Fruit fly (Drosophila melanogaster): Measurements from ENCODE around the gene Usp1.
A peak's percentile ranks its signal among the peaks of the same experiment; 100 is the strongest.

Usp1 gene

dm6 chr3R:29229958-29230357 lies 997 bp downstream of the Usp1 start:
- TF ChIP-seq noc (tag; optimal IDR thresholded peaks at IDR 0.05) = no peak

- peak; percentile 18 for TF ChIP-seq noc (tag; optimal IDR thresholded peaks at IDR 0.05)
Observed at dm6 chr3R:29230552-29231102, 1.7 kb downstream of the Usp1 start.

- no peak for TF ChIP-seq noc (tag; optimal IDR thresholded peaks at IDR 0.05)
Observed at dm6 chr3R:29238623-29239022, 9.7 kb downstream of the Usp1 start, which contains the start of gene CG11951. CG11951 (minus strand) TSS chr3R:29238723.

- no peak for TF ChIP-seq noc (tag; optimal IDR thresholded peaks at IDR 0.05)
Observed at dm6 chr3R:29244727-29245126, 15.8 kb downstream of the Usp1 start, which contains the start of gene CG31445. CG31445 (minus strand) TSS chr3R:29244827.

DNA sequence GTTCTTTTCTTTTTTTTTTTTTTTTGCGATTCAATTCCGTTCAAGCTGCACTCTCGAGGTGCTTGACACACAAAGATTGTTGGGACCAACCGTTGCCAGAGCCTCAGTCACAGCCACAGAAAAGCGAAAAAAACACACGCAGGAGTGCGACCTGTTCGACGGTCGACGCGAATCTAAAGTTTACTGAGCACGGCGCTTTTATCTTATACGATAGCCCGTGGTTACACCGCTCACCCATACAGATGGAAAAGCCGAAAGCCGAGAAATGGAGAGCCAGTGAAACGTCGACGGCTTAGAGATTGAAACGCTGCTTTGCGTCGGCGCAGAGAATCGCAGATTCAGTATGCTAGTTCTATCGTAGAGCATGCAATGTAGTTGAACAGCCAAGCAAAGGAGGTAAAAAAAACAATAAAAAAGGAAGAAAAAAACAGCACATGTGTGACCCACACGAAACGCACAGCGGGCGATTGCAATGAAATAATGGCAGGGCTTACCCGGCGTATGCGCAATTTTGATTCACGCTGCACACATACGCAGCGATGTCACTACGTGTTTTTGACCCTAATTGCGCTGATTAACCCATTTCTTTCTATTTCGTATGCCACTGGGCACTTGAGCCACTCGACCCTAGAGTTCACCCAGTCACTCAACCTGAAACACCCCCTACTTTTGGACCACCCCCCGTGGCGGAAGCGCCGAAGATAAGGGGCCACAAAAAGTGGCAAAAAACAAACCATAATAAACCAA lies 21.5 kb downstream of the Usp1 start, which contains the start of gene SP1029:
Gene SP1029, minus strand, starts transcription at position 180 of the 747 bp plus-strand sequence.
- TF ChIP-seq noc (tag; optimal IDR thresholded peaks at IDR 0.05) = no peak

- no peak for TF ChIP-seq noc (tag; optimal IDR thresholded peaks at IDR 0.05)
Observed at dm6 chr3R:29251418-29251817, 22.5 kb downstream of the Usp1 start.

dm6 chr3R:29253874-29254273 lies 24.9 kb downstream of the Usp1 start:
- no peak for TF ChIP-seq noc (tag; optimal IDR thresholded peaks at IDR 0.05)

dm6 chr3R:29254383-29254782 lies 25.4 kb downstream of the Usp1 start:
- no peak for TF ChIP-seq noc (tag; optimal IDR thresholded peaks at IDR 0.05)

DNA sequence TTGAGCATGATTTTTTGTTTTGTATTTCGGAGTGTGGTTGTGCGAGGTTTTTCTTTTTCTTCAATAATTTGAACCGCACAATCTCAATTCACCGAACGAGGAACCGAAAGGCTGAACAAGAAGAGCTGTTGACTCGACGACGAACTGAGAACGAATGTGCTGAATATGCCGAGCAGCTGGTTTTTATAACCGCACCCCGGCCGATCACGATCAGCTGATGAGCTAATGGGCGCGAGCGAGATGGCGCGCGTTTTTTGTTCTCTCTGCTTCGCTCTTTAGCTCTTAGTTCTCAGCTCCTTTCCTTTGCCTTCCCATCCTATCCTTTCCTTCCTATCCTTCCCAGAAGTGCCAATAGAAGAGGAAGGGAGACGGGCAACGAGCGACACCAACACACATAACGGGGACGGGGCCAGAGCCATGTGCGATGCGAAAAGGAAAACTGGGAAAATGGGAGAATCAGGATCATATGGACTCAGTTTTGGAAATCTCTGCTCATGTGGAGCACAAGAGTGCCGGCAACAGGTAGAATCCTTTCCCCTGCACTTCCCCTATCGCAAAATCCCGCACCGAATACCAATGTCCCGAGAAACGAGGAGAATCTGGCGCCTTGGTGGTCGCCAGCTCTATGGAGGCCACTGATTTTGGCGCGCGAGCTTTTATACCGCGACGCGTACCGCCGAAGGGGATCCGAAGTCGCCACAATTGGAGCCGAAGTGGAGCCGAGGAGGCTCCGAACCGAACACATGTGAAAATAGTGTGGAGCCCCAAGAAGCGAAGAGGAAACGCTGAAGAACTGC lies 26.4 kb downstream of the Usp1 start, which contains the start of gene stg:
Gene stg, minus strand, starts transcription at position 635 of the 797 bp plus-strand sequence.
- no peak for TF ChIP-seq noc (tag; optimal IDR thresholded peaks at IDR 0.05)

DNA sequence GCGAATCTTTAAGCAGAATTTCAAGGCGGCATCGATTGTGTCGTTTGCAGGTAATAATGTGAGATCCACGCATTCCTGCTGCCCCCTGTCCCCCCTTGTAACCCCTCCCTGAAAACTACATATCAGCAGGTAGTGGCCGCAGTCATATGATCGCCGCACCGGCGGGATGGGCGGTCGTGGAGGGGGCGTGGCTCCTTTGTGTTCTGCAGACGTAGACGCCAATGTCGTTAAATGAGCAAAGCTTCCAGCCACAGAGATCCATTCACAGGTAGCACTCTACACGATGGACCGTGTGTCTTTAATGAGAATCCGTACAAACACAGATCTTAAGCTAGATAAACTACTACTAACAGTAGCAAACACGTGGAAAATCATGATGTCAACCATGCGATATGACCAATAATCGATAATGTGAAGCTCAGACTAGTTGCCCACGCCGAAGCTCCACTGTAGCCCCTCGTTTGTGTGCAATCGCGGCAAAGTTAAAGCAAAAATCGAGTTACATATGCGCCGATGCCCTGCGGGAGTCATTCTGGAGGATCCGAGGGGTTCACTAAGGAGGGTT lies 27.1 kb downstream of the Usp1 start, which contains the start of gene CG45544:
Gene CG45544, plus strand, starts transcription at position 523 of the 565 bp plus-strand sequence.
- TF ChIP-seq noc (tag; optimal IDR thresholded peaks at IDR 0.05) = no peak

DNA sequence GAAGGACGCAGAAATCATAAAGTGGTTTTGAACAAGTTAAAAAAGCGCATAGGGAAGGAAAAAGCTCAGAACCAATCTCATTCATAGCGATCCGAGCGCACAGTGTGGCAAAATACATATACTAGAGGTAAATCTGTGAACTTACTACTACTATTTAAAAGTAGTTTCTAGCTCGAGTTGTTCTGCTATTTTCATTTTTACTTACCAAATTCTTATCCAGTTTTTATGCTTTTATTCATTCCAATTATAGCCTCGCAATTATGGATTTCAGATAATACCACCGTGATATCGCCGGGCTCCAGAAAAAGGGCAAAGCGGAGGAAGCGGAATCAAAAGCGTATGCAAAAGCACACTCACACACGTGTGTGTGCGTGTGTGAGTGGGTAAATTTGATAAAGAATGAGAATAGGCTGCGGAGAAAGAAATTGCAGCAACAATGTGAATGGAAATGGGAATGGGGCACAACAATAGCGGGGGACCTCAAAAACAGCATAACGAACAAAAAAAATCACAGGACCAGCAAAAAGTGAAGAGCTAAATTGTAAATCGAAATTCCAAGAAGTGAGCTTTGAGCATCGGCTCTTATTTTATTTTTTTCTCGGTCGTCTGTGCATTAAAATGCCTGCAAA lies 28.0 kb downstream of the Usp1 start:
- TF ChIP-seq noc (tag; optimal IDR thresholded peaks at IDR 0.05) = no peak

DNA sequence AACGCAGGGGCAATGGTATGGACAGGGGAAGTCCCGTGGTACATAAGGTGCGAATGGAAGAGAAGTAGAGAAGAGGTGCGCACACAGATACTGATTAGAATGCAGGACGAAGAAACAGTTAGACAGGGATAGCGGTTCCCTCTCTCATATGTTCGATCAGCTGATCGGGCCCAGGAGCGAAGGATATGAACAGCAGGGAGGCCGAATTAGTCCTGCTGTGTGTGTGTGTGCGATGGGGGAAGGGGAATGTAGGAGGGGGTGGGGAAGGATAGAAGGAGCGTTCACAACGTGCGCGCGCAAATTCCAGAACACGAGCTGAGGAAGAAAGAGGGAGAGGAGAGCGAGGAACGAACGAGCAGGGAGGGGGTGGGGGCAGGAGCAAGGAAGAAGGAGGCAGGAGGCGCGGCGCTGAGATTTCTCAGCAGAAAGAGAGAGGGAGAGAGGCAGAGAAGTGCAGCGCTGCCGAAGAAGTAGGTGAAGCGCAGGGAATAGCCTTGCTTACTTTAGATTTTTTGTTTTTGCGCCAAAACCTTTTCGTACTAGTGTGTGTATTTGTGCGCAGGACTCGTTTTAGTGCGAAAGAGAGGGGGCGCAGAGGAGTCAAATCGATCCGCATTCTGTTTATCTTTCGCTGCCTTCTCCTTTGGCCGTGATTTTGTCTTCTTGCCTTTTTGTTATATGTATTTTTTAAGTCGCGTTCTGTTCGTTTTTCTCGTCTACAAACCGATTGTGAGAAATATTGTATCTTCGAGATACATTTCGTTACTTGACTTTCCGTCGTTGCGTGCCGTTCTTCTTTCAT lies 29.1 kb downstream of the Usp1 start:
- TF ChIP-seq noc (tag; optimal IDR thresholded peaks at IDR 0.05) = no peak

DNA sequence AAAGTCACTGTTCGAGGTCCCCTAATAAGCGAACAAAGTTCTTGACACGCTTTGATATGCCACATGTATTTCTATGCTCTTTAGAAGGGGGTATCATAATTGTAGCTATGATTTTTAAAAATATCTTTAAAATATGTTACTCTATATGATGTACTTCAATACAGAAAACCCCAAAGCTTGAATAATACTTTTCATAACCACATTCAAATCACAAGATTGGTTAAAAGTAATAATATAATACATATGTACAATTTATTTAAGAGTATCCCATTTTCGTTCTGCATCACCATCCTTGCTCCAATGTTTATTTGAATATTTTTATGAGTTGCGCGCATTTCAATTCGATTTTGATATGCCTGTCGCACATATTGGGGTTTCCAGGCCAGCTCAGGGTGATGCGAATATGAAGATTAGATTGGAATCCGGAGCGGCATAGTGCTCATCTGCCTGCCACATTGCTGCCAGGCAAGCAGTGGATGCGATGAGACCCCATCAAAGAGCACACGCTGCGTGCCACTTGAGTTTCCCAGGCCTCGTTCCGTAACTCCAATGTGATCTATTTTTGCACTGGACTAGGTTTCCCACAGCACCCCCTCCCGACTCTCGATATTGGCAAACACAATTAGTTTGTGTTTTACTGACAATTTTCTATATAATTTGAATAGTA lies 30.6 kb downstream of the Usp1 start:
- no peak for TF ChIP-seq noc (tag; optimal IDR thresholded peaks at IDR 0.05)

- TF ChIP-seq noc (tag; optimal IDR thresholded peaks at IDR 0.05) = no peak
Observed at dm6 chr3R:29262481-29262880, 33.5 kb downstream of the Usp1 start.
